Fruit fly (Drosophila melanogaster) Kc167 (cell line): ENCODE measurements around the gene CG43924.

Source experiments
- Myc ChIP-seq: fragments of >200 bp; optimal IDR thresholded peaks from 2 replicates; lab custom pipeline; 2017; ENCODE audit warnings: missing external identifiers
- Sin3A ChIP-seq: fragments of >200 bp; optimal IDR thresholded peaks from 2 replicates; lab custom pipeline; 2018; ENCODE audit warnings: missing external identifiers
- h ChIP-seq: fragments of >200 bp; optimal IDR thresholded peaks from 3 replicates; lab custom pipeline; 2018; ENCODE audit warnings: missing external identifiers
- psq ChIP-seq: fragments of >200 bp; optimal IDR thresholded peaks from 2 replicates; lab custom pipeline; 2017; ENCODE audit warnings: missing external identifiers
- ttk ChIP-seq: sonication (Bioruptor generic); optimal IDR thresholded peaks from 2 replicates; lab custom pipeline; 2017; ENCODE audit warnings: missing external identifiers

dm6 chr2L:15751259-15751555, 40.3 kb upstream of the CG43924 start:
- TF ChIP-seq Sin3A (lab: Kevin White, UChicago) (no peak), psq (lab: Kevin White, UChicago) (no peak), ttk (lab: Kevin White, UChicago) (no peak), Myc (lab: Kevin White, UChicago) (no peak), h (no peak)
